Worm (Caenorhabditis elegans): ENCODE measurements around the gene C08B6.14.

DNA sequence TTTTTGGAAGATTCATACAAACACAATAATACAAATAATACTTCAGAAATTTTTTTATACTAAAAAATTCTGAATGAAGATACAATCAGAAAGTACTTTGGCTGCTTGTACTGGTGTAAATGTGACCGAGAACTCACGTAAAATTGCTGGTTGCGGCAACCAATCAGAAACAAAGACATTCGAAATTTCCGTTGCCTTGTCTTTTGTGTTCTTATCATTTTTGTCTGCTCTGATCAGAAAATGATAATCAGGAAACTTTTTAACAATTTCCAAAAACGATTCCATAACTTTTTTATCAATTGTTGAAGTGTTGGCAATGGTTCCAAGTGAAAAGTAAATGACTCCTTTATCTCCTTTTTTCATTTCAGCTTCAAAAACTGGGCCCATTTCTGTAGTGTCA lies 4.9 kb downstream of the C08B6.14 start:
- TF ChIP-seq R02D3.7 (tag; optimal IDR thresholded peaks at IDR 0.05), result no peak
- no peak for TF ChIP-seq nhr-77 (tag; optimal IDR thresholded peaks at IDR 0.05)
- TF ChIP-seq egl-5 (tag; optimal IDR thresholded peaks at IDR 0.05), result no peak
- TF ChIP-seq ztf-11 (tag; optimal IDR thresholded peaks at IDR 0.05), result no peak
- TF ChIP-seq fkh-10 (GFP tag; optimal IDR thresholded peaks at IDR 0.05), result no peak
- no peak for TF ChIP-seq nhr-76 (tag; optimal IDR thresholded peaks at IDR 0.05)
- no peak for TF ChIP-seq skn-1 (tag; optimal IDR thresholded peaks at IDR 0.05)
